Worm (Caenorhabditis elegans) whole organism, L3 larva: ENCODE data around the gene tsfm-1.
A peak's percentile ranks its signal among the peaks of the same experiment; 100 is the strongest.

Experiments used
- ZK546.5 ChIP-seq: sonication (generic microtip); optimal IDR thresholded peaks from 2 replicates; lab custom pipeline; 2017; ENCODE audit warnings: missing biosample characterization, missing genetic modification characterization
- aly-2 ChIP-seq: fragments of 150-350 bp; optimal IDR thresholded peaks from 2 replicates; lab custom pipeline; 2014; ENCODE audit warnings: missing biosample characterization, missing genetic modification characterization
- ama-1 ChIP-seq: fragments of 150-350 bp; optimal IDR thresholded peaks from 2 replicates; lab custom pipeline; 2018
- ceh-16 ChIP-seq: sonication (generic microtip); optimal IDR thresholded peaks from 2 replicates; lab custom pipeline; 2017; ENCODE audit warnings: missing biosample characterization, missing genetic modification characterization
- nhr-28 ChIP-seq: fragments of 150-350 bp; optimal IDR thresholded peaks from 2 replicates; lab custom pipeline; 2014; ENCODE audit warnings: missing biosample characterization, missing genetic modification characterization
- unc-62 ChIP-seq: fragments of 150-350 bp; sonication (generic microtip); optimal IDR thresholded peaks from 4 replicates; lab custom pipeline; 2014; ENCODE audit warnings: missing biosample characterization, missing genetic modification reagents, missing genetic modification characterization

- TF ChIP-seq nhr-28 (tag; lab: Kevin White, UChicago) = no peak
- TF ChIP-seq aly-2 (tag; lab: Kevin White, UChicago) = no peak
- TF ChIP-seq ceh-16 (tag; lab: Kevin White, UChicago) = no peak
- no peak for TF ChIP-seq ZK546.5 (tag; lab: Kevin White, UChicago)
- TF ChIP-seq unc-62 (GFP tag; lab: Kevin White, UChicago) = peak; percentile 58
- TF ChIP-seq ama-1 (lab: Kevin White, UChicago) = peak; percentile 55
Measured at ce11 chrV:12300166-12300565, 28.8 kb upstream of the tsfm-1 start.
